Fruit fly (Drosophila melanogaster) whole organism, embryonic: Measurements from ENCODE around the gene CG42579.

ENCODE experiments used
- Atf-2 ChIP-seq: fragments of 200-800 bp; sonication (Bioruptor generic); optimal IDR thresholded peaks from 2 replicates; lab custom pipeline; 2016; ENCODE audit warnings: missing biosample characterization, missing genetic modification characterization
- CG11560 ChIP-seq: fragments of 200-800 bp; sonication (Bioruptor generic); IDR thresholded peaks from 3 replicates; pipeline ENCODE4 v1.3.6; 2022; ENCODE audit warnings: missing biosample characterization, missing genetic modification characterization
- CG11696 ChIP-seq: fragments of 200-800 bp; sonication (Bioruptor generic); IDR thresholded peaks from 2 replicates; pipeline ENCODE4 v1.3.6; 2022; ENCODE audit warnings: missing biosample characterization, missing genetic modification characterization
- CG12155 ChIP-seq: fragments of 200-800 bp; sonication (Bioruptor generic); optimal IDR thresholded peaks from 3 replicates; lab custom pipeline; 2016; ENCODE audit warnings: missing biosample characterization, missing genetic modification characterization
- CG12219 ChIP-seq: fragments of 200-800 bp; sonication (Bioruptor generic); optimal IDR thresholded peaks from 3 replicates; lab custom pipeline; 2018; ENCODE audit warnings: missing biosample characterization, mild to moderate bottlenecking, missing genetic modification characterization
- CG1233 ChIP-seq: fragments of 200-800 bp; sonication (Bioruptor generic); optimal IDR thresholded peaks from 4 replicates; lab custom pipeline; 2018; ENCODE audit warnings: missing biosample characterization, mild to moderate bottlenecking, missing genetic modification characterization
- CG14014 ChIP-seq: fragments of 200-800 bp; sonication (Bioruptor generic); IDR thresholded peaks from 2 replicates; pipeline ENCODE4 v1.3.6; 2022; ENCODE audit warnings: missing biosample characterization, missing genetic modification characterization
- CG14860 ChIP-seq: fragments of 200-800 bp; sonication (Bioruptor generic); IDR thresholded peaks from 3 replicates; pipeline ENCODE4 v1.3.6; 2022; ENCODE audit warnings: missing biosample characterization, missing genetic modification characterization; ENCODE audit not compliant: partially characterized antibody
- CG15073 ChIP-seq: fragments of 200-800 bp; sonication (Bioruptor generic); optimal IDR thresholded peaks from 2 replicates; lab custom pipeline; 2016; ENCODE audit warnings: missing biosample characterization, missing genetic modification characterization
- CG17328 ChIP-seq: fragments of 200-800 bp; sonication (Bioruptor generic); IDR thresholded peaks from 2 replicates; pipeline ENCODE4 v1.3.6; 2022; ENCODE audit warnings: missing biosample characterization, missing genetic modification characterization
- CG17361 ChIP-seq: fragments of 200-800 bp; sonication (Bioruptor generic); IDR thresholded peaks from 3 replicates; pipeline ENCODE4 v1.3.6; 2022; ENCODE audit warnings: missing biosample characterization, missing genetic modification characterization
- CG18764 ChIP-seq: fragments of 200-800 bp; sonication (Bioruptor generic); optimal IDR thresholded peaks from 3 replicates; lab custom pipeline; 2016; ENCODE audit warnings: missing biosample characterization, missing genetic modification characterization
- CG2202 ChIP-seq: fragments of 200-800 bp; sonication (Bioruptor generic); optimal IDR thresholded peaks from 2 replicates; lab custom pipeline; 2018; ENCODE audit warnings: missing biosample characterization, mild to moderate bottlenecking, missing genetic modification characterization
- CG31388 ChIP-seq: fragments of 200-800 bp; sonication (Bioruptor generic); optimal IDR thresholded peaks from 2 replicates; lab custom pipeline; 2016; ENCODE audit warnings: missing biosample characterization, missing genetic modification characterization
- CG32767 ChIP-seq: fragments of 200-800 bp; sonication (Bioruptor generic); IDR thresholded peaks from 2 replicates; pipeline ENCODE4 v1.3.6; 2022; ENCODE audit warnings: missing biosample characterization, missing genetic modification characterization
- CG3281 ChIP-seq: fragments of 200-800 bp; sonication (Bioruptor generic); optimal IDR thresholded peaks from 3 replicates; lab custom pipeline; 2017; ENCODE audit warnings: missing biosample characterization, mild to moderate bottlenecking, missing genetic modification characterization
- CG4424 ChIP-seq: fragments of 200-800 bp; sonication (Bioruptor generic); optimal IDR thresholded peaks from 3 replicates; lab custom pipeline; 2016; ENCODE audit warnings: missing biosample characterization, missing genetic modification characterization
- CG4820 ChIP-seq: fragments of 200-800 bp; sonication (Bioruptor generic); optimal IDR thresholded peaks from 3 replicates; lab custom pipeline; 2016; ENCODE audit warnings: missing biosample characterization, missing genetic modification characterization
- CG4854 ChIP-seq: fragments of 200-800 bp; sonication (Bioruptor generic); optimal IDR thresholded peaks from 2 replicates; lab custom pipeline; 2016; ENCODE audit warnings: missing biosample characterization, missing genetic modification characterization, inconsistent platforms
- CG7928 ChIP-seq: fragments of 200-800 bp; sonication (Bioruptor generic); optimal IDR thresholded peaks from 2 replicates; lab custom pipeline; 2017; ENCODE audit warnings: missing biosample characterization, mild to moderate bottlenecking, missing genetic modification characterization
- CG9609 ChIP-seq: fragments of 200-800 bp; sonication (Bioruptor generic); optimal IDR thresholded peaks from 3 replicates; lab custom pipeline; 2016; ENCODE audit warnings: missing biosample characterization, missing genetic modification characterization
- CG9727 ChIP-seq: fragments of 200-800 bp; sonication (Bioruptor generic); optimal IDR thresholded peaks from 3 replicates; lab custom pipeline; 2017; ENCODE audit warnings: missing biosample characterization, mild to moderate bottlenecking, missing genetic modification characterization
- CG9876 ChIP-seq: fragments of 200-800 bp; sonication (Bioruptor generic); optimal IDR thresholded peaks from 2 replicates; lab custom pipeline; 2016; ENCODE audit warnings: missing biosample characterization, missing genetic modification characterization
- CG9932 ChIP-seq: fragments of 200-800 bp; sonication (Bioruptor generic); IDR thresholded peaks from 2 replicates; pipeline ENCODE4 v1.3.6; 2022; ENCODE audit warnings: missing biosample characterization, missing genetic modification characterization
- CoRest ChIP-seq: fragments of 200-800 bp; sonication (Bioruptor generic); optimal IDR thresholded peaks from 3 replicates; lab custom pipeline; 2018; ENCODE audit warnings: missing biosample characterization, mild to moderate bottlenecking, missing genetic modification characterization, moderate library complexity
- Dfd ChIP-seq, 2 experiments: fragments of >200 bp; optimal IDR thresholded peaks; 2 replicates each; lab custom pipeline; 2017; ENCODE audit warnings: missing biosample characterization in 2 of 2, missing genetic modification characterization in 2 of 2
- Ets65A ChIP-seq: fragments of 200-800 bp; sonication (Bioruptor generic); peaks from one replicate; lab custom pipeline; 2016; ENCODE audit warnings: missing biosample characterization, missing genetic modification characterization
- Hmr ChIP-seq: fragments of 200-800 bp; sonication (Bioruptor generic); optimal IDR thresholded peaks from 3 replicates; lab custom pipeline; 2017; ENCODE audit warnings: mild to moderate bottlenecking, missing biosample characterization, missing genetic modification reagents, missing genetic modification characterization
- MTF-1 ChIP-seq: fragments of 200-800 bp; sonication (Bioruptor generic); optimal IDR thresholded peaks from 2 replicates; lab custom pipeline; 2018; ENCODE audit warnings: missing biosample characterization, mild to moderate bottlenecking, missing genetic modification characterization, borderline replicate concordance
- Mes4 ChIP-seq: fragments of 200-800 bp; sonication (Bioruptor generic); optimal IDR thresholded peaks from 2 replicates; lab custom pipeline; 2016; ENCODE audit warnings: missing biosample characterization, missing genetic modification characterization
- NC2α ChIP-seq: fragments of 200-800 bp; sonication (Bioruptor generic); optimal IDR thresholded peaks from 2 replicates; lab custom pipeline; 2016; ENCODE audit warnings: missing biosample characterization, missing genetic modification characterization
- NK7.1 ChIP-seq: fragments of 200-800 bp; sonication (Bioruptor generic); optimal IDR thresholded peaks from 3 replicates; lab custom pipeline; 2016; ENCODE audit warnings: missing biosample characterization, missing genetic modification characterization
- Ptx1 ChIP-seq: fragments of 200-800 bp; sonication (Bioruptor generic); IDR thresholded peaks from 2 replicates; pipeline ENCODE4 v1.3.6; 2022; ENCODE audit warnings: missing biosample characterization, missing genetic modification characterization
- ac ChIP-seq: fragments of 200-800 bp; sonication (Bioruptor generic); optimal IDR thresholded peaks from 3 replicates; lab custom pipeline; 2017; ENCODE audit warnings: missing biosample characterization, mild to moderate bottlenecking, missing genetic modification characterization
- aop ChIP-seq: fragments of 200-800 bp; sonication (Bioruptor generic); IDR thresholded peaks from 2 replicates; pipeline ENCODE4 v1.3.6; 2022; ENCODE audit warnings: missing biosample characterization, missing genetic modification characterization
- ap ChIP-seq: fragments of 200-800 bp; sonication (Bioruptor generic); IDR thresholded peaks from 2 replicates; pipeline ENCODE4 v1.3.6; 2022; ENCODE audit warnings: missing biosample characterization, missing genetic modification characterization
- caup ChIP-seq: fragments of 200-800 bp; sonication (Bioruptor generic); optimal IDR thresholded peaks from 3 replicates; lab custom pipeline; 2017; ENCODE audit warnings: missing biosample characterization, mild to moderate bottlenecking, missing genetic modification characterization, moderate library complexity; ENCODE audit not compliant: severe bottlenecking
- fd3F ChIP-seq: fragments of 200-800 bp; sonication (Bioruptor generic); optimal IDR thresholded peaks from 2 replicates; lab custom pipeline; 2018; ENCODE audit warnings: missing biosample characterization, mild to moderate bottlenecking, missing genetic modification characterization, moderate library complexity
- gcm ChIP-seq: fragments of 200-800 bp; sonication (Bioruptor generic); optimal IDR thresholded peaks from 2 replicates; lab custom pipeline; 2019; ENCODE audit warnings: missing biosample characterization, mild to moderate bottlenecking, missing genetic modification characterization, moderate library complexity
- gt ChIP-seq: fragments of 200-800 bp; sonication (Bioruptor generic); IDR thresholded peaks from 2 replicates; pipeline ENCODE4 v1.3.6; 2022; ENCODE audit warnings: missing biosample characterization, missing genetic modification characterization
- kay ChIP-seq: fragments of 200-800 bp; sonication (Bioruptor generic); optimal IDR thresholded peaks from 2 replicates; lab custom pipeline; 2016; ENCODE audit warnings: missing biosample characterization, missing genetic modification characterization
- lov ChIP-seq, 2 experiments: fragments of 200-800 bp in 1 of 2; fragments of >200 bp in 1 of 2; sonication (Bioruptor generic) in 1 of 2; IDR thresholded peaks in 1 of 2; optimal IDR thresholded peaks in 1 of 2; 2 replicates in 1 of 2; 3 replicates in 1 of 2; pipeline versions ENCODE4 v1.3.6 to Lab custom; 2017 to 2022; ENCODE audit warnings: missing biosample characterization in 1 of 2, missing genetic modification characterization in 1 of 2
- maf-S ChIP-seq: fragments of 200-800 bp; sonication (Bioruptor generic); optimal IDR thresholded peaks from 2 replicates; lab custom pipeline; 2016; ENCODE audit warnings: missing biosample characterization, missing genetic modification characterization
- mld ChIP-seq: fragments of 200-800 bp; sonication (Bioruptor generic); IDR thresholded peaks from 3 replicates; pipeline ENCODE4 v1.3.6; 2022; ENCODE audit warnings: missing biosample characterization, missing genetic modification characterization; ENCODE audit not compliant: partially characterized antibody
- nerfin-1 ChIP-seq: fragments of 200-800 bp; sonication (Bioruptor generic); optimal IDR thresholded peaks from 3 replicates; lab custom pipeline; 2019; ENCODE audit warnings: missing biosample characterization, mild to moderate bottlenecking, missing genetic modification characterization, moderate library complexity
- pita ChIP-seq: fragments of 200-800 bp; sonication (Bioruptor generic); optimal IDR thresholded peaks from 2 replicates; lab custom pipeline; 2017; ENCODE audit warnings: missing biosample characterization, mild to moderate bottlenecking, missing genetic modification characterization
- pnt ChIP-seq: fragments of 200-800 bp; sonication (Bioruptor generic); optimal IDR thresholded peaks from 3 replicates; lab custom pipeline; 2016; ENCODE audit warnings: missing biosample characterization, missing genetic modification characterization
- sqz ChIP-seq: fragments of 200-800 bp; sonication (Bioruptor generic); optimal IDR thresholded peaks from 3 replicates; lab custom pipeline; 2018; ENCODE audit warnings: missing biosample characterization, mild to moderate bottlenecking, missing genetic modification characterization
- tx ChIP-seq: fragments of 200-800 bp; sonication (Bioruptor generic); optimal IDR thresholded peaks from 2 replicates; lab custom pipeline; 2016; ENCODE audit warnings: missing biosample characterization, missing genetic modification characterization
- usp ChIP-seq: fragments of >200 bp; optimal IDR thresholded peaks from 2 replicates; lab custom pipeline; 2017; ENCODE audit warnings: missing biosample characterization, missing genetic modification characterization
- zfh2 ChIP-seq: fragments of 200-800 bp; sonication (Bioruptor generic); optimal IDR thresholded peaks from 2 replicates; lab custom pipeline; 2016; ENCODE audit warnings: missing biosample characterization, missing genetic modification characterization

The CG42579 gene

DNA sequence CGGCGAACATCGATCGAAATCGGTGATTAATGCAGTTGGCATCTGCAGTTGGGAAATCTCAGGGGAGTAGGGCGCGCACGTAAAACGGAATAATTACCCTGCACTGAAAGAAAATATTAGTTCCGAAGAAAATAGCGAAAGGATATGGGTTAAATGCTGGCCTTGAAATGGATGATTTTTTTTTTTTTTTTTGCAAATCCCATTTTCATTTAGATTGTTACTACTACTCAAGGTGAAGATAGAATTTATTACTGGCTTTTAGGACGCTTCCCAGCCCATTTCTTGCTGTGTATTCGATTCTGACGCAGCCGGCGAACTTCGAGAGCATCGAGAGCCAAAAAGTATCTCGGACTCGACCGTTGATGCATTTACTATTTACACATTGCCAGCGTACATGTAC is 8.4 kb upstream of the CG42579 start (continued):
- TF ChIP-seq ap (GFP tag; lab: Robert Waterston, UW): 0 out of 2 replicates have a peak, but pooled peaks have one; percentile 12
- no peak for TF ChIP-seq CG7928 (GFP tag; lab: Kevin White, UChicago)
- no peak for TF ChIP-seq Ets65A (GFP tag; lab: Kevin White, UChicago)
- TF ChIP-seq CG17328: peak; percentile 68
- no peak for TF ChIP-seq pnt
- TF ChIP-seq CG9609 (GFP tag; lab: Kevin White, UChicago): peak; percentile 45
- no peak for TF ChIP-seq Dfd (GFP tag; optimal IDR thresholded peaks at IDR 0.05; lab: Kevin White, UChicago)
- TF ChIP-seq MTF-1 (GFP tag; lab: Kevin White, UChicago): no peak
- 0 out of 2 replicates have a peak, but pooled peaks have one; percentile 33 for TF ChIP-seq CG32767 (GFP tag; lab: Robert Waterston, UW)
- no peak for TF ChIP-seq CG11560
- TF ChIP-seq ac: no peak
- peak; percentile 44 for TF ChIP-seq CG9727 (GFP tag; lab: Kevin White, UChicago)
- peak; percentile 18 for TF ChIP-seq zfh2 (GFP tag; lab: Kevin White, UChicago)
- TF ChIP-seq CG1233: peak; percentile 9
- peak; percentile 16 for TF ChIP-seq fd3F (GFP tag; lab: Kevin White, UChicago)
- TF ChIP-seq CG14014: no peak
- TF ChIP-seq CG31388 (GFP tag; lab: Kevin White, UChicago): no peak
- TF ChIP-seq CG15073 (GFP tag; lab: Kevin White, UChicago): no peak
- TF ChIP-seq caup: no peak
- no peak for TF ChIP-seq CG9876 (GFP tag; lab: Kevin White, UChicago)
- no peak for TF ChIP-seq lov (optimal IDR thresholded peaks at IDR 0.05; lab: Kevin White, UChicago)
- TF ChIP-seq lov (GFP tag; IDR thresholded peaks at IDR 0.05; lab: Robert Waterston, UW): peak; percentile 47; the same call in 1 of the 3 replicates
- TF ChIP-seq Hmr: no peak
- no peak for TF ChIP-seq kay (GFP tag; lab: Kevin White, UChicago)
- TF ChIP-seq NK7.1 (GFP tag; lab: Kevin White, UChicago): no peak
- peak; percentile 47 for TF ChIP-seq CG9932 (GFP tag; lab: Robert Waterston, UW)
- peak; percentile 9 for TF ChIP-seq CG12155 (GFP tag; lab: Kevin White, UChicago)
- TF ChIP-seq CG12219 (GFP tag; lab: Kevin White, UChicago): no peak
- TF ChIP-seq pita (GFP tag; lab: Kevin White, UChicago): no peak
- no peak for TF ChIP-seq CG4854 (GFP tag; lab: Kevin White, UChicago)
- TF ChIP-seq CG18764 (GFP tag; lab: Kevin White, UChicago): no peak
- TF ChIP-seq CG3281 (GFP tag; lab: Kevin White, UChicago): no peak
- peak; percentile 29 for TF ChIP-seq tx (GFP tag; lab: Kevin White, UChicago)
- no peak for TF ChIP-seq gt (GFP tag; lab: Robert Waterston, UW)
- no peak for TF ChIP-seq gcm (GFP tag; lab: Kevin White, UChicago)
- peak; percentile 27 for TF ChIP-seq CG4820
- TF ChIP-seq CG11696 (GFP tag; lab: Robert Waterston, UW): 0 out of 2 replicates have a peak, but pooled peaks have one; percentile 38
- TF ChIP-seq usp: no peak
- TF ChIP-seq maf-S (GFP tag; lab: Kevin White, UChicago): peak; percentile 34
- no peak for TF ChIP-seq mld (GFP tag; lab: Robert Waterston, UW)
- TF ChIP-seq aop (GFP tag; lab: Robert Waterston, UW): no peak
- TF ChIP-seq CG17361 (GFP tag; lab: Robert Waterston, UW): 0 out of 3 replicates have a peak, but pooled peaks have one; percentile 13
- TF ChIP-seq Ptx1: peak; percentile 60
- TF ChIP-seq nerfin-1 (tag; lab: Kevin White, UChicago): peak; percentile 24
- peak; percentile 14 for TF ChIP-seq CG4424 (GFP tag; lab: Kevin White, UChicago)
- peak; percentile 22 for TF ChIP-seq Atf-2
- TF ChIP-seq CG14860 (GFP tag; lab: Robert Waterston, UW): no peak
- no peak for TF ChIP-seq NC2α (GFP tag; lab: Kevin White, UChicago)
- peak; percentile 56 for TF ChIP-seq CoRest (tag; lab: Kevin White, UChicago)
- TF ChIP-seq Mes4 (GFP tag; lab: Kevin White, UChicago): peak; percentile 22
- no peak for TF ChIP-seq sqz (GFP tag; lab: Kevin White, UChicago)
- TF ChIP-seq CG2202 (tag; lab: Kevin White, UChicago): no peak
